Worm (Caenorhabditis elegans): Measurements from ENCODE around the gene srsx-18.

ce11 chrV:5888820-5889219, 33.5 kb upstream of the srsx-18 start:
- TF ChIP-seq dao-5 (tag; optimal IDR thresholded peaks at IDR 0.05) (no peak), W03F9.2 (tag; optimal IDR thresholded peaks at IDR 0.05) (no peak)

All from whole organism, L4/young adult.